Worm (Caenorhabditis elegans): Measurements from ENCODE around the gene sqv-3.

DNA sequence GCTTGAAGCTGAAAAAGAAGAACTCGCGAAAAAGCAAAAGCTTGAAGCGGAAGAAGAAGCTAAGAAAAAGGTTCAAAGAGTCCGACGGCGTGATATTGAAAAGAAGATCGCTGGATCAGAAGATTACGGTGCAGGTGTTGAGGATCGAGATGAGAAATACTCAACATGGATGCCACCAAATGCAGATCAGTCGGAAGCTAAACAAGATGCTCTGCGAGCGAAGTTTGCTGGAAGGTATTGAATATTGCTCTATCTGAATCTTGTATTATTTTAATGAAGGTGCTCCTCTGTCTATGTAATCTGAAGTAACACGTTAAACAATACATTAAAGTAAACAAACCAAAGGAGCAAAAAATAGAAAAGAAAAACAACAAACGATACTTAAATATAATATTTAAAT, 21.9 kb upstream of the sqv-3 start:
- no peak for TF ChIP-seq egl-27 (tag; optimal IDR thresholded peaks at IDR 0.05)
- TF ChIP-seq skn-1 (tag; optimal IDR thresholded peaks at IDR 0.05) = no peak
- TF ChIP-seq zag-1 (tag; optimal IDR thresholded peaks at IDR 0.05) = no peak
- no peak for TF ChIP-seq lin-13 (GFP tag; optimal IDR thresholded peaks at IDR 0.05)
- no peak for TF ChIP-seq nhr-21 (tag; optimal IDR thresholded peaks at IDR 0.05)
- TF ChIP-seq C34F6.9 (tag; optimal IDR thresholded peaks at IDR 0.05) = no peak
- no peak for TF ChIP-seq snpc-4 (tag; optimal IDR thresholded peaks at IDR 0.05)
- TF ChIP-seq F13H6.1 (tag; optimal IDR thresholded peaks at IDR 0.05) = no peak
